Fruit fly (Drosophila melanogaster) whole organism, prepupa: ENCODE measurements around the gene Lerp.
A peak's percentile ranks its signal among the peaks of the same experiment; 100 is the strongest.

Experiments
- Blimp-1 ChIP-seq: fragments of 200-800 bp; sonication (Bioruptor generic); optimal IDR thresholded peaks from 3 replicates; lab custom pipeline; 2017; ENCODE audit warnings: missing biosample characterization, missing genetic modification characterization, mild to moderate bottlenecking, moderate library complexity, missing genetic modification reagents
- CG10631 ChIP-seq: fragments of 200-800 bp; sonication (Bioruptor generic); optimal IDR thresholded peaks from 2 replicates; lab custom pipeline; 2016; ENCODE audit warnings: missing biosample characterization, missing genetic modification characterization
- CG10669 ChIP-seq: fragments of 200-800 bp; sonication (Bioruptor generic); optimal IDR thresholded peaks from 3 replicates; lab custom pipeline; 2018; ENCODE audit warnings: missing biosample characterization, mild to moderate bottlenecking, missing genetic modification characterization, moderate library complexity
- CG11762 ChIP-seq: fragments of 200-800 bp; sonication (Bioruptor generic); optimal IDR thresholded peaks from 3 replicates; lab custom pipeline; 2016; ENCODE audit warnings: missing biosample characterization, missing genetic modification characterization; ENCODE audit not compliant: insufficient read depth
- CG11902 ChIP-seq: fragments of 200-800 bp; sonication (Bioruptor generic); optimal IDR thresholded peaks from 3 replicates; lab custom pipeline; 2016; ENCODE audit warnings: missing biosample characterization, missing genetic modification characterization
- CG15336 ChIP-seq: fragments of 200-800 bp; sonication (Bioruptor generic); IDR thresholded peaks from 2 replicates; pipeline ENCODE4 v1.3.6; 2022; ENCODE audit warnings: missing biosample characterization, missing genetic modification characterization
- CG1621 ChIP-seq: fragments of 200-800 bp; sonication (Bioruptor generic); optimal IDR thresholded peaks from 3 replicates; lab custom pipeline; 2018; ENCODE audit warnings: missing biosample characterization, mild to moderate bottlenecking, missing genetic modification characterization
- CG3032 ChIP-seq: fragments of 200-800 bp; optimal IDR thresholded peaks from 2 replicates; lab custom pipeline; 2019; ENCODE audit warnings: missing biosample characterization, mild to moderate bottlenecking, missing genetic modification characterization, moderate library complexity
- CG31627 ChIP-seq: fragments of 200-800 bp; sonication (Bioruptor generic); optimal IDR thresholded peaks from 3 replicates; lab custom pipeline; 2016; ENCODE audit warnings: missing biosample characterization, missing genetic modification characterization
- CG34406 ChIP-seq: fragments of 200-800 bp; sonication (Bioruptor generic); optimal IDR thresholded peaks from 3 replicates; lab custom pipeline; 2016; ENCODE audit warnings: missing biosample characterization, missing genetic modification characterization
- CG6163 ChIP-seq: fragments of 200-800 bp; sonication (Bioruptor generic); IDR thresholded peaks from 3 replicates; pipeline ENCODE4 v1.3.6; 2022; ENCODE audit warnings: missing biosample characterization, missing genetic modification characterization
- CG6276 ChIP-seq: fragments of 200-800 bp; sonication (Bioruptor generic); optimal IDR thresholded peaks from 2 replicates; lab custom pipeline; 2017; ENCODE audit warnings: missing biosample characterization, mild to moderate bottlenecking, missing genetic modification characterization
- CG6792 ChIP-seq: fragments of 200-800 bp; sonication (Bioruptor generic); optimal IDR thresholded peaks from 3 replicates; lab custom pipeline; 2016; ENCODE audit warnings: missing biosample characterization, missing genetic modification characterization
- CG6854 ChIP-seq: fragments of 200-800 bp; sonication (Bioruptor generic); optimal IDR thresholded peaks from 2 replicates; lab custom pipeline; 2017; ENCODE audit warnings: missing biosample characterization, mild to moderate bottlenecking, missing genetic modification characterization
- CG8119 ChIP-seq: fragments of 200-800 bp; sonication (Bioruptor generic); IDR thresholded peaks from 3 replicates; pipeline ENCODE4 v1.3.6; 2022; ENCODE audit warnings: missing biosample characterization, missing genetic modification characterization
- CG8319 ChIP-seq: fragments of 200-800 bp; sonication (Bioruptor generic); optimal IDR thresholded peaks from 3 replicates; lab custom pipeline; 2016; ENCODE audit warnings: missing biosample characterization, missing genetic modification characterization
- CG8632 ChIP-seq: fragments of 200-800 bp; sonication (Bioruptor generic); optimal IDR thresholded peaks from 3 replicates; lab custom pipeline; 2016; ENCODE audit warnings: missing biosample characterization, missing genetic modification characterization
- Eip75B ChIP-seq: fragments of 200-800 bp; sonication (Bioruptor generic); optimal IDR thresholded peaks from 3 replicates; lab custom pipeline; 2016; ENCODE audit warnings: missing biosample characterization, missing genetic modification characterization
- Eip78C ChIP-seq: fragments of 200-800 bp; sonication (Bioruptor generic); peaks from one replicate; lab custom pipeline; 2016; ENCODE audit warnings: missing biosample characterization, missing genetic modification characterization
- Eip93F ChIP-seq: fragments of 200-800 bp; sonication (Bioruptor generic); optimal IDR thresholded peaks from 2 replicates; lab custom pipeline; 2016; ENCODE audit warnings: missing biosample characterization, mild to moderate bottlenecking, missing genetic modification characterization
- Ets21C ChIP-seq: fragments of 200-800 bp; sonication (Bioruptor generic); optimal IDR thresholded peaks from 3 replicates; lab custom pipeline; 2016; ENCODE audit warnings: missing biosample characterization, missing genetic modification characterization
- Gug ChIP-seq: fragments of 200-800 bp; sonication (Bioruptor generic); IDR thresholded peaks from 2 replicates; pipeline ENCODE4 v1.3.6; 2022; ENCODE audit warnings: missing biosample characterization, missing genetic modification characterization
- Hr38 ChIP-seq: sonication (Bioruptor generic); optimal IDR thresholded peaks from 2 replicates; lab custom pipeline; 2016; ENCODE audit warnings: missing biosample characterization, missing genetic modification characterization
- Hr39 ChIP-seq: fragments of 200-800 bp; sonication (Bioruptor generic); optimal IDR thresholded peaks from 2 replicates; lab custom pipeline; 2016; ENCODE audit warnings: missing biosample characterization, missing genetic modification characterization
- Hr4 ChIP-seq: fragments of 200-800 bp; sonication (Bioruptor generic); optimal IDR thresholded peaks from 3 replicates; lab custom pipeline; 2016; ENCODE audit warnings: missing biosample characterization, missing genetic modification characterization
- Lpt ChIP-seq: fragments of 200-800 bp; sonication (Bioruptor generic); optimal IDR thresholded peaks from 3 replicates; lab custom pipeline; 2016; ENCODE audit warnings: missing biosample characterization, missing genetic modification characterization
- Met ChIP-seq: fragments of 200-800 bp; sonication (Bioruptor generic); optimal IDR thresholded peaks from 3 replicates; lab custom pipeline; 2016; ENCODE audit warnings: missing biosample characterization, missing genetic modification characterization
- OdsH ChIP-seq: fragments of 200-800 bp; sonication (Bioruptor generic); optimal IDR thresholded peaks from 3 replicates; lab custom pipeline; 2016; ENCODE audit warnings: missing biosample characterization, missing genetic modification characterization
- Smox ChIP-seq: fragments of 200-800 bp; sonication (Bioruptor generic); optimal IDR thresholded peaks from 3 replicates; lab custom pipeline; 2016; ENCODE audit warnings: missing biosample characterization, missing genetic modification characterization
- Sox102F ChIP-seq: fragments of 200-800 bp; sonication (Bioruptor generic); optimal IDR thresholded peaks from 2 replicates; lab custom pipeline; 2016; ENCODE audit warnings: missing biosample characterization, mild to moderate bottlenecking, missing genetic modification characterization
- Sox14 ChIP-seq: fragments of 200-800 bp; sonication (Bioruptor generic); optimal IDR thresholded peaks from 3 replicates; lab custom pipeline; 2016; ENCODE audit warnings: missing biosample characterization, missing genetic modification characterization
- Sox15 ChIP-seq: fragments of 200-800 bp; sonication (Bioruptor generic); optimal IDR thresholded peaks from 3 replicates; lab custom pipeline; 2016; ENCODE audit warnings: missing biosample characterization, missing genetic modification characterization
- achi ChIP-seq: fragments of 200-800 bp; sonication (Bioruptor generic); optimal IDR thresholded peaks from 3 replicates; lab custom pipeline; 2016; ENCODE audit warnings: missing biosample characterization, missing genetic modification characterization
- cyc ChIP-seq: fragments of 200-800 bp; sonication (Bioruptor generic); optimal IDR thresholded peaks from 3 replicates; lab custom pipeline; 2016; ENCODE audit warnings: missing biosample characterization, missing genetic modification characterization
- eg ChIP-seq: fragments of 200-800 bp; sonication (Bioruptor generic); IDR thresholded peaks from 3 replicates; pipeline ENCODE4 v1.3.6; 2022; ENCODE audit warnings: missing biosample characterization, missing genetic modification characterization
- fd59A ChIP-seq: fragments of 200-800 bp; sonication (Bioruptor generic); optimal IDR thresholded peaks from 2 replicates; lab custom pipeline; 2017; ENCODE audit warnings: missing biosample characterization, mild to moderate bottlenecking, missing genetic modification characterization, missing genetic modification reagents
- fd85E ChIP-seq: fragments of 200-800 bp; sonication (Bioruptor generic); optimal IDR thresholded peaks from 3 replicates; lab custom pipeline; 2016; ENCODE audit warnings: missing biosample characterization, missing genetic modification characterization
- lz ChIP-seq: fragments of 200-800 bp; sonication (Bioruptor generic); optimal IDR thresholded peaks from 3 replicates; lab custom pipeline; 2016; ENCODE audit warnings: missing biosample characterization, missing genetic modification characterization
- net ChIP-seq: fragments of 200-800 bp; sonication (Bioruptor generic); optimal IDR thresholded peaks from 3 replicates; lab custom pipeline; 2016; ENCODE audit warnings: missing biosample characterization, missing genetic modification characterization
- pdm3 ChIP-seq: fragments of 200-800 bp; sonication (Bioruptor generic); optimal IDR thresholded peaks from 3 replicates; lab custom pipeline; 2016; ENCODE audit warnings: missing biosample characterization, missing genetic modification characterization
- salr ChIP-seq, 2 experiments: fragments of 200-800 bp; sonication (Bioruptor generic); optimal IDR thresholded peaks; 3 replicates each; lab custom pipeline; 2016 to 2018; ENCODE audit warnings: missing biosample characterization in 2 of 2, missing genetic modification characterization in 2 of 2, mild to moderate bottlenecking in 1 of 2
- spab ChIP-seq: fragments of 200-800 bp; sonication (Bioruptor generic); optimal IDR thresholded peaks from 2 replicates; lab custom pipeline; 2017; ENCODE audit warnings: missing biosample characterization, mild to moderate bottlenecking, missing genetic modification characterization, missing genetic modification reagents
- ss ChIP-seq, 2 experiments: fragments of 200-800 bp; sonication (Bioruptor generic); optimal IDR thresholded peaks; 2 replicates in 1 of 2; 3 replicates in 1 of 2; lab custom pipeline; 2017 to 2018; ENCODE audit warnings: mild to moderate bottlenecking in 2 of 2, missing biosample characterization in 2 of 2, missing genetic modification characterization in 2 of 2, moderate library complexity in 1 of 2
- vri ChIP-seq: fragments of 200-800 bp; sonication (Bioruptor generic); optimal IDR thresholded peaks from 3 replicates; lab custom pipeline; 2016; ENCODE audit warnings: missing biosample characterization, mild to moderate bottlenecking, missing genetic modification characterization

Gene Lerp

DNA sequence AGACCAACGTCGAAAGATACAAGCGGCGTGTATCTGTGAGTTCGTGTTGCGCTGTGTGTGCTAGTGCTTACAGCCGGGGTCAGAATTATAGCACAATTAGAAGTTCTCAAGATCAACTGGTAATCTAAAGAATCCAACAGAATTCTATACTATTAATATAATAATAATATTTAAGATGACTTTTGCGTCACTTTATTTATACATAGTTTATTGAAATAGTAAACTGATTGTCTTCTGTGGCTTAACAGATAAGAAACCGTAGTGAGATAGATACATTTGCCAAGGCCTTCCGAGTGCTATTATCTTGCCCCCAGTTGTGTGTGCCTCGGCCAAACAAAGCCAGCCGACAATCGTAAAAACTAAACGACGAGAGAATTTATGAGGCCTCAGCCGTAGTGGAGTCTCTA, 23.4 kb upstream of the Lerp start (continued):
- peak; percentile 56 for TF ChIP-seq pdm3 (GFP tag; lab: Kevin White, UChicago)
- peak; percentile 69 for TF ChIP-seq CG6276 (GFP tag; lab: Kevin White, UChicago)
- no peak for TF ChIP-seq Ets21C (GFP tag; lab: Kevin White, UChicago)
- TF ChIP-seq Hr38: no peak
- TF ChIP-seq Smox (GFP tag; lab: Kevin White, UChicago): peak; percentile 46
- peak; percentile 85 for TF ChIP-seq Eip78C
- peak; percentile 50 for TF ChIP-seq Sox102F (GFP tag; lab: Kevin White, UChicago)
- TF ChIP-seq CG6854 (GFP tag; lab: Kevin White, UChicago): peak; percentile 34
- peak; percentile 38 for TF ChIP-seq Eip75B
- TF ChIP-seq achi (GFP tag; lab: Kevin White, UChicago): peak; percentile 79
- TF ChIP-seq Lpt (GFP tag; lab: Kevin White, UChicago): peak; percentile 76
- TF ChIP-seq, all 60 proteins: peak for 53

DNA sequence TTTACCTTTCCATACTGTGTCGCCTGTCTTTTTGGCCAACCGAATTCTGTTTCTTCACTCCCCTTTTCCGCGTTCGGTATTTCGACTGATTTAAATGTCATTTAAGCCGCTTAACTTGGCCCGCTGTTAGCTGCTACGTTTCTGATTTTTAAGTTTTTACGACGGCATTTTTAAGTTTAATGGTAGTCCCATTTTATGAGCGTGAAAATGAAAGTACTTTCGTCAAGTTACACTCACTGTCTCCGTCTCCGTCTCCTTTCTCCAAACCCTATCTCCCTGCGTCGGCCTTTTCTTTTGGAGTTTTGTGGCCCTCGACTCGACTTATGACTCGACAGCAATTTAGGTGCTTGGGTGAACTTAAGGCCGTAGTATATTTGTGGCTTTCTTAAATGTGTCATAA, 22.3 kb upstream of the Lerp start:
- TF ChIP-seq Blimp-1 (GFP tag; lab: Kevin White, UChicago) (peak; percentile 72), CG6854 (GFP tag; lab: Kevin White, UChicago) (no peak)
- TF ChIP-seq, all 60 proteins: peak for 1

DNA sequence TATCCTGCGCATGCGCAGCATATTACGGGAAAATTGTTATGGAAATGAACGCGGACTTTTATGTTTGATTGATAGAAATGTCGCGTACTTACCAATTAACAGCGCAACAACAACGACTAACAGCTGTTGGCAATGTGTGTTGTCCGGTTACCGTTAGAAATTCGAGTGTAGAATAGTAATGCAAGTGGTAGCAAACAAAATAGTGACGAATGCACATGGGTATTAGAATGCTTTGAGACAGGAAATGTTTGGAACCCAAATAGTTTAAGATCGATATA, 20.0 kb upstream of the Lerp start:
- TF ChIP-seq fd59A (no peak), CG6854 (GFP tag; lab: Kevin White, UChicago) (no peak), CG8632 (GFP tag; lab: Kevin White, UChicago) (no peak), CG6792 (GFP tag; lab: Kevin White, UChicago) (no peak), Sox14 (GFP tag; lab: Kevin White, UChicago) (no peak), eg (GFP tag; lab: Robert Waterston, UW) (no peak), net (GFP tag; lab: Kevin White, UChicago) (no peak), vri (GFP tag; lab: Kevin White, UChicago) (no peak), CG10669 (no peak), pdm3 (GFP tag; lab: Kevin White, UChicago) (no peak), lz (GFP tag; lab: Kevin White, UChicago) (no peak), Eip93F (no peak), Lpt (GFP tag; lab: Kevin White, UChicago) (no peak)

DNA sequence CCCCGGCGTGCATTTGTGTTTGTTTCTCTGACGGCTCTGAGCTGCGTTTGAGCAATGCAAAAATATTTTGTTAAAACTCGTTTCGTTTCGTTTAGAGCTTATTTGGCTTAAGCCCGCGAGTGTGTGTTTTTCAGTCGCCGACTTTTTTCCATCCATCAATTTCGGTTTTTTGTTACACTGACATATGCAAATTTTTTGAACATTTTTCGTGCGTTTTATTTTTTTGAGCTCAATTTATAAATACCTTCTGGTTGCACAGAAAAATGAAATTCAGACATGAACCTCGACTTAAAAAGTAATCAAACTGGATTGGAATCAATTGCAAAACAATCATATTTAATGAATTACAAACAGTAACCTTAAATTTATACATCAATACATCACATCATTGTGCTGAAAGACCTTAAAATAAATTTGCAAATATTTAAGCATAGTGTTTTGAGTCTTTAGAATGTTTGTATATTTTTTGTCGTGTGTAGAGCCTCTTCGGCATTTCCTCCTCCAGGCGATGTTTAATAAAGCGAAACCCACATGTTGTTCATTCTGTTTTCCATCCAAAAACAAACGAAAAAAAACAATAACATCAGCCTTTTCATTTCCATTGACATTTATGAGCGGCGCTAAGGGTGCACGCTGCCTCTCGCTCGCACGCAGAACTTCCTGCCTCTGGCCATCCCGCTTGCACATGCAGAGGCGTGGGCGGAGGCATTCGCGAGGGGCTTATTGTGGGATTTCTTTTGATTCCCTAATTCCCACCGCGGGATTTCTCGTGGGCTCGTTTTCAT, 19.5 kb upstream of the Lerp start:
- TF ChIP-seq cyc (GFP tag; lab: Kevin White, UChicago): no peak
- peak; percentile 0 for TF ChIP-seq CG31627 (GFP tag; lab: Kevin White, UChicago)
- TF ChIP-seq CG10669: no peak
- no peak for TF ChIP-seq CG6163 (GFP tag; lab: Robert Waterston, UW)
- no peak for TF ChIP-seq Gug (GFP tag; lab: Robert Waterston, UW)
- no peak for TF ChIP-seq CG3032 (tag; lab: Kevin White, UChicago)
- TF ChIP-seq CG34406 (GFP tag; lab: Kevin White, UChicago): no peak
- no peak for TF ChIP-seq spab (GFP tag; lab: Kevin White, UChicago)
- no peak for TF ChIP-seq Lpt (GFP tag; lab: Kevin White, UChicago)
- TF ChIP-seq CG6854 (GFP tag; lab: Kevin White, UChicago): no peak
- TF ChIP-seq CG11762 (GFP tag; lab: Kevin White, UChicago): no peak
- TF ChIP-seq ss (GFP tag; optimal IDR thresholded peaks at IDR 0.05; lab: Kevin White, UChicago): no peak
- no peak for TF ChIP-seq CG11902 (GFP tag; lab: Kevin White, UChicago)
- peak; percentile 44 for TF ChIP-seq Met (GFP tag; lab: Kevin White, UChicago)
- no peak for TF ChIP-seq salr (GFP tag; optimal IDR thresholded peaks at IDR 0.05; lab: Kevin White, UChicago)
- TF ChIP-seq OdsH (GFP tag; lab: Kevin White, UChicago): peak; percentile 7
- TF ChIP-seq CG6792 (GFP tag; lab: Kevin White, UChicago): no peak
- TF ChIP-seq CG8119 (GFP tag; lab: Robert Waterston, UW): no peak
- no peak for TF ChIP-seq fd85E (GFP tag; lab: Kevin White, UChicago)
- no peak for TF ChIP-seq Hr4 (GFP tag; lab: Kevin White, UChicago)
- no peak for TF ChIP-seq pdm3 (GFP tag; lab: Kevin White, UChicago)
- no peak for TF ChIP-seq vri (GFP tag; lab: Kevin White, UChicago)
- no peak for TF ChIP-seq CG8319 (GFP tag; lab: Kevin White, UChicago)
- TF ChIP-seq CG1621 (tag; lab: Kevin White, UChicago): no peak
- no peak for TF ChIP-seq CG10631 (GFP tag; lab: Kevin White, UChicago)
- TF ChIP-seq Hr39: peak; percentile 21
- TF ChIP-seq eg (GFP tag; lab: Robert Waterston, UW): no peak
- no peak for TF ChIP-seq CG15336 (GFP tag; lab: Robert Waterston, UW)
- no peak for TF ChIP-seq CG6276 (GFP tag; lab: Kevin White, UChicago)
- TF ChIP-seq Sox15 (GFP tag; lab: Kevin White, UChicago): no peak
- no peak for TF ChIP-seq net (GFP tag; lab: Kevin White, UChicago)
- no peak for TF ChIP-seq lz (GFP tag; lab: Kevin White, UChicago)
